Fruit fly (Drosophila melanogaster) whole organism, embryonic: ENCODE data around the gene CG42728.
A peak's percentile ranks its signal among the peaks of the same experiment; 100 is the strongest.

Experiments used
- Abd-B ChIP-seq: fragments of 200-800 bp; sonication (Bioruptor generic); optimal IDR thresholded peaks from 2 replicates; lab custom pipeline; 2018; ENCODE audit warnings: missing biosample characterization, mild to moderate bottlenecking, missing genetic modification characterization, moderate library complexity
- Blimp-1 ChIP-seq: fragments of 200-800 bp; sonication (Bioruptor generic); optimal IDR thresholded peaks from 3 replicates; lab custom pipeline; 2018; ENCODE audit warnings: missing biosample characterization, missing genetic modification characterization, mild to moderate bottlenecking, moderate library complexity, missing genetic modification reagents
- C15 ChIP-seq: fragments of 200-800 bp; sonication (Bioruptor generic); IDR thresholded peaks from 3 replicates; pipeline ENCODE4 v1.3.6; 2022; ENCODE audit warnings: missing biosample characterization, missing genetic modification characterization
- CG10274 ChIP-seq: fragments of 200-800 bp; sonication (Bioruptor generic); optimal IDR thresholded peaks from 3 replicates; lab custom pipeline; 2017; ENCODE audit warnings: missing biosample characterization, mild to moderate bottlenecking, missing genetic modification characterization
- CG13287 ChIP-seq: fragments of 200-800 bp; sonication (Bioruptor generic); IDR thresholded peaks from 2 replicates; pipeline ENCODE4 v1.3.6; 2022; ENCODE audit warnings: missing biosample characterization, missing genetic modification characterization; ENCODE audit not compliant: partially characterized antibody
- CG14710 ChIP-seq: fragments of 200-800 bp; sonication (Bioruptor generic); optimal IDR thresholded peaks from 3 replicates; lab custom pipeline; 2019; ENCODE audit warnings: missing biosample characterization, mild to moderate bottlenecking, missing genetic modification characterization, moderate library complexity
- CG15073 ChIP-seq: fragments of 200-800 bp; sonication (Bioruptor generic); optimal IDR thresholded peaks from 2 replicates; lab custom pipeline; 2016; ENCODE audit warnings: missing biosample characterization, missing genetic modification characterization
- CG15479 ChIP-seq: fragments of 200-800 bp; sonication (Bioruptor generic); optimal IDR thresholded peaks from 3 replicates; lab custom pipeline; 2019; ENCODE audit warnings: missing biosample characterization, mild to moderate bottlenecking, missing genetic modification characterization, moderate library complexity
- CG15514 ChIP-seq: fragments of 200-800 bp; sonication (Bioruptor generic); optimal IDR thresholded peaks from 3 replicates; lab custom pipeline; 2017; ENCODE audit warnings: missing biosample characterization, missing genetic modification characterization, mild to moderate bottlenecking, moderate library complexity, missing genetic modification reagents
- CG16813 ChIP-seq: fragments of 200-800 bp; sonication (Bioruptor generic); IDR thresholded peaks from 3 replicates; pipeline ENCODE4 v1.3.6; 2022; ENCODE audit warnings: missing biosample characterization, missing genetic modification characterization; ENCODE audit not compliant: partially characterized antibody
- CG17802 ChIP-seq: fragments of 200-800 bp; sonication (Bioruptor generic); optimal IDR thresholded peaks from 2 replicates; lab custom pipeline; 2018; ENCODE audit warnings: missing biosample characterization, mild to moderate bottlenecking, missing genetic modification characterization, moderate library complexity
- CG18619 ChIP-seq: fragments of 200-800 bp; sonication (Bioruptor generic); optimal IDR thresholded peaks from 3 replicates; lab custom pipeline; 2017; ENCODE audit warnings: missing biosample characterization, mild to moderate bottlenecking, missing genetic modification characterization
- CG30431 ChIP-seq: fragments of 200-800 bp; sonication (Bioruptor generic); optimal IDR thresholded peaks from 2 replicates; lab custom pipeline; 2017; ENCODE audit warnings: missing biosample characterization, missing genetic modification characterization
- CG32767 ChIP-seq: fragments of 200-800 bp; sonication (Bioruptor generic); IDR thresholded peaks from 2 replicates; pipeline ENCODE4 v1.3.6; 2022; ENCODE audit warnings: missing biosample characterization, missing genetic modification characterization
- CG6654 ChIP-seq: fragments of 200-800 bp; sonication (Bioruptor generic); optimal IDR thresholded peaks from 2 replicates; lab custom pipeline; 2017; ENCODE audit warnings: missing biosample characterization, mild to moderate bottlenecking, missing genetic modification characterization
- CG6765 ChIP-seq: fragments of 200-800 bp; sonication (Bioruptor generic); optimal IDR thresholded peaks from 3 replicates; lab custom pipeline; 2017; ENCODE audit warnings: missing biosample characterization, mild to moderate bottlenecking, missing genetic modification characterization
- CG7745 ChIP-seq: fragments of 200-800 bp; sonication (Bioruptor generic); optimal IDR thresholded peaks from 2 replicates; lab custom pipeline; 2018; ENCODE audit warnings: missing biosample characterization, mild to moderate bottlenecking, missing genetic modification characterization, moderate library complexity
- Camta ChIP-seq: fragments of 200-800 bp; sonication (Bioruptor generic); optimal IDR thresholded peaks from 2 replicates; lab custom pipeline; 2016; ENCODE audit warnings: missing biosample characterization, missing genetic modification characterization
- GATAe ChIP-seq: fragments of 200-800 bp; sonication (Bioruptor generic); conservative IDR thresholded peaks from 2 replicates; pipeline ENCODE4 v1.3.6; 2022; ENCODE audit warnings: missing biosample characterization, missing genetic modification characterization
- Hey ChIP-seq: fragments of 200-800 bp; sonication (Bioruptor generic); optimal IDR thresholded peaks from 3 replicates; lab custom pipeline; 2018; ENCODE audit warnings: missing biosample characterization, mild to moderate bottlenecking, missing genetic modification characterization
- Hmx ChIP-seq: fragments of 200-800 bp; sonication (Bioruptor generic); optimal IDR thresholded peaks from 2 replicates; lab custom pipeline; 2016; ENCODE audit warnings: missing biosample characterization, missing genetic modification characterization
- Lpt ChIP-seq: fragments of >200 bp; optimal IDR thresholded peaks from 2 replicates; lab custom pipeline; 2018; ENCODE audit warnings: missing biosample characterization, missing genetic modification characterization
- MBD-R2 ChIP-seq: fragments of 200-800 bp; sonication (Bioruptor generic); IDR thresholded peaks from 2 replicates; pipeline ENCODE4 v1.3.6; 2022; ENCODE audit warnings: missing biosample characterization, missing genetic modification characterization
- Med ChIP-seq: fragments of 200-800 bp; sonication (Bioruptor generic); peaks from one replicate; lab custom pipeline; 2016; ENCODE audit warnings: missing biosample characterization, missing genetic modification characterization, mild to moderate bottlenecking, inconsistent platforms, moderate library complexity
- NC2α ChIP-seq: fragments of 200-800 bp; sonication (Bioruptor generic); optimal IDR thresholded peaks from 2 replicates; lab custom pipeline; 2016; ENCODE audit warnings: missing biosample characterization, missing genetic modification characterization
- NC2β ChIP-seq: fragments of 200-800 bp; sonication (Bioruptor generic); optimal IDR thresholded peaks from 2 replicates; lab custom pipeline; 2016; ENCODE audit warnings: missing biosample characterization, missing genetic modification characterization
- Ptx1 ChIP-seq: fragments of 200-800 bp; sonication (Bioruptor generic); IDR thresholded peaks from 2 replicates; pipeline ENCODE4 v1.3.6; 2022; ENCODE audit warnings: missing biosample characterization, missing genetic modification characterization
- Sin3A ChIP-seq: fragments of >200 bp; optimal IDR thresholded peaks from 2 replicates; lab custom pipeline; 2018
- aop ChIP-seq: fragments of 200-800 bp; sonication (Bioruptor generic); IDR thresholded peaks from 2 replicates; pipeline ENCODE4 v1.3.6; 2022; ENCODE audit warnings: missing biosample characterization, missing genetic modification characterization
- ap ChIP-seq: fragments of 200-800 bp; sonication (Bioruptor generic); IDR thresholded peaks from 2 replicates; pipeline ENCODE4 v1.3.6; 2022; ENCODE audit warnings: missing biosample characterization, missing genetic modification characterization
- cato ChIP-seq: fragments of 200-800 bp; sonication (Bioruptor generic); optimal IDR thresholded peaks from 2 replicates; lab custom pipeline; 2016; ENCODE audit warnings: missing biosample characterization, missing genetic modification characterization, borderline replicate concordance
- dm ChIP-seq: fragments of 200-800 bp; sonication (Bioruptor generic); optimal IDR thresholded peaks from 3 replicates; lab custom pipeline; 2016; ENCODE audit warnings: missing biosample characterization, missing genetic modification characterization
- exex ChIP-seq: fragments of 200-800 bp; sonication (Bioruptor generic); optimal IDR thresholded peaks from 4 replicates; lab custom pipeline; 2018; ENCODE audit warnings: missing biosample characterization, mild to moderate bottlenecking, missing genetic modification characterization, moderate library complexity
- her ChIP-seq: fragments of 200-800 bp; sonication (Bioruptor generic); optimal IDR thresholded peaks from 2 replicates; lab custom pipeline; 2016; ENCODE audit warnings: missing biosample characterization, missing genetic modification characterization
- lilli ChIP-seq: fragments of 200-800 bp; sonication (Bioruptor generic); optimal IDR thresholded peaks from 3 replicates; lab custom pipeline; 2016; ENCODE audit warnings: missing biosample characterization, missing genetic modification characterization
- nau ChIP-seq: fragments of 200-800 bp; sonication (Bioruptor generic); optimal IDR thresholded peaks from 3 replicates; lab custom pipeline; 2017; ENCODE audit warnings: missing biosample characterization, mild to moderate bottlenecking, missing genetic modification characterization, missing genetic modification reagents
- nerfin-2 ChIP-seq: fragments of 200-800 bp; sonication (Bioruptor generic); IDR thresholded peaks from 2 replicates; pipeline ENCODE4 v1.3.6; 2022; ENCODE audit warnings: missing biosample characterization, missing genetic modification characterization; ENCODE audit not compliant: partially characterized antibody
- pfk ChIP-seq: fragments of 200-800 bp; sonication (Bioruptor generic); optimal IDR thresholded peaks from 2 replicates; lab custom pipeline; 2018; ENCODE audit warnings: missing biosample characterization, mild to moderate bottlenecking, missing genetic modification characterization, moderate library complexity
- pum ChIP-seq: fragments of 200-800 bp; sonication (Bioruptor generic); optimal IDR thresholded peaks from 2 replicates; lab custom pipeline; 2016; ENCODE audit warnings: missing biosample characterization, missing genetic modification characterization
- scrt ChIP-seq: fragments of 200-800 bp; sonication (Bioruptor generic); optimal IDR thresholded peaks from 2 replicates; lab custom pipeline; 2018; ENCODE audit warnings: missing biosample characterization, mild to moderate bottlenecking, missing genetic modification characterization, moderate library complexity
- sens ChIP-seq: fragments of 200-800 bp; sonication (Bioruptor generic); peaks from one replicate; lab custom pipeline; 2016; ENCODE audit warnings: missing biosample characterization, missing genetic modification characterization
- sima ChIP-seq: fragments of 200-800 bp; sonication (Bioruptor generic); optimal IDR thresholded peaks from 2 replicates; lab custom pipeline; 2016; ENCODE audit warnings: missing biosample characterization, missing genetic modification characterization
- stc ChIP-seq: fragments of 200-800 bp; sonication (Bioruptor generic); IDR thresholded peaks from 2 replicates; pipeline ENCODE4 v1.3.6; 2022; ENCODE audit warnings: missing biosample characterization, missing genetic modification characterization
- twi ChIP-seq: fragments of 200-800 bp; optimal IDR thresholded peaks from 2 replicates; lab custom pipeline; 2019; ENCODE audit warnings: missing biosample characterization, mild to moderate bottlenecking, missing genetic modification characterization, moderate library complexity
- vvl ChIP-seq: fragments of 200-800 bp; sonication (Bioruptor generic); IDR thresholded peaks from 2 replicates; pipeline ENCODE4 v1.3.6; 2022; ENCODE audit warnings: missing biosample characterization, missing genetic modification characterization
- zf30C ChIP-seq: fragments of 200-800 bp; sonication (Bioruptor generic); optimal IDR thresholded peaks from 3 replicates; lab custom pipeline; 2018; ENCODE audit warnings: missing biosample characterization, mild to moderate bottlenecking, missing genetic modification characterization

Gene CG42728

dm6 chr3L:15532368-15533030, 4.5 kb upstream of the CG42728 start (continued):
- TF ChIP-seq stc (GFP tag; lab: Robert Waterston, UW): no peak
- TF ChIP-seq dm (GFP tag; lab: Kevin White, UChicago): no peak
- no peak for TF ChIP-seq Hmx (GFP tag; lab: Kevin White, UChicago)
- TF ChIP-seq GATAe (GFP tag; lab: Robert Waterston, UW): no peak
- TF ChIP-seq CG18619 (GFP tag; lab: Kevin White, UChicago): no peak
- no peak for TF ChIP-seq CG15514 (GFP tag; lab: Kevin White, UChicago)
- TF ChIP-seq CG13287 (GFP tag; lab: Robert Waterston, UW): peak; percentile 25; the same call in 1 of the 2 replicates
- TF ChIP-seq nau (GFP tag; lab: Kevin White, UChicago): no peak
- TF ChIP-seq C15 (GFP tag; lab: Robert Waterston, UW): 0 out of 3 replicates have a peak, but pooled peaks have one; percentile 39
- TF ChIP-seq CG16813: no peak
- no peak for TF ChIP-seq sima (GFP tag; lab: Kevin White, UChicago)
- no peak for TF ChIP-seq CG17802 (tag; lab: Kevin White, UChicago)
- TF ChIP-seq Abd-B: peak; percentile 15
- TF ChIP-seq, all 482 proteins: peak for 169

dm6 chr3L:15531423-15532325, 3.7 kb upstream of the CG42728 start, which contains the start of gene CG43248:
Gene CG43248, minus strand, starts transcription at chr3L:15531473.
- TF ChIP-seq exex (peak; percentile 82), Med (peak; percentile 11), CG7745 (tag; lab: Kevin White, UChicago) (peak; percentile 54), Blimp-1 (GFP tag; lab: Kevin White, UChicago) (peak; percentile 30), twi (peak; percentile 11), pfk (GFP tag; lab: Kevin White, UChicago) (no peak), Hey (tag; lab: Kevin White, UChicago) (peak; percentile 21), zf30C (GFP tag; lab: Kevin White, UChicago) (no peak), CG15479 (peak; percentile 42), sens (GFP tag; lab: Kevin White, UChicago) (peak; percentile 77), CG10274 (GFP tag; lab: Kevin White, UChicago) (peak; percentile 61), vvl (GFP tag; lab: Robert Waterston, UW) (peak; percentile 32; the same call in 1 of the 2 replicates), cato (GFP tag; lab: Kevin White, UChicago) (no peak)

dm6 chr3L:15530638-15531225, 2.7 kb upstream of the CG42728 start:
- TF ChIP-seq Lpt (GFP tag; lab: Kevin White, UChicago): no peak
- no peak for TF ChIP-seq CG32767 (GFP tag; lab: Robert Waterston, UW)
- TF ChIP-seq CG6654 (GFP tag; lab: Kevin White, UChicago): no peak
- no peak for TF ChIP-seq MBD-R2 (GFP tag; lab: Robert Waterston, UW)
- TF ChIP-seq scrt (GFP tag; lab: Kevin White, UChicago): no peak
- no peak for TF ChIP-seq lilli (GFP tag; lab: Kevin White, UChicago)
- no peak for TF ChIP-seq pum (GFP tag; lab: Kevin White, UChicago)
- TF ChIP-seq CG30431: no peak
- TF ChIP-seq NC2α: no peak
- no peak for TF ChIP-seq NC2β
- TF ChIP-seq nerfin-2 (GFP tag; lab: Robert Waterston, UW): no peak
- no peak for TF ChIP-seq CG15073
- TF ChIP-seq CG6765: no peak
- TF ChIP-seq Sin3A (lab: Kevin White, UChicago): no peak
- peak; percentile 28 for TF ChIP-seq CG14710 (tag; lab: Kevin White, UChicago)
- no peak for TF ChIP-seq Camta
- no peak for TF ChIP-seq ap (GFP tag; lab: Robert Waterston, UW)
- no peak for TF ChIP-seq her (GFP tag; lab: Kevin White, UChicago)
- no peak for TF ChIP-seq aop
- TF ChIP-seq Ptx1: no peak
